Worm (Caenorhabditis elegans): ENCODE data around the gene hda-1.

DNA sequence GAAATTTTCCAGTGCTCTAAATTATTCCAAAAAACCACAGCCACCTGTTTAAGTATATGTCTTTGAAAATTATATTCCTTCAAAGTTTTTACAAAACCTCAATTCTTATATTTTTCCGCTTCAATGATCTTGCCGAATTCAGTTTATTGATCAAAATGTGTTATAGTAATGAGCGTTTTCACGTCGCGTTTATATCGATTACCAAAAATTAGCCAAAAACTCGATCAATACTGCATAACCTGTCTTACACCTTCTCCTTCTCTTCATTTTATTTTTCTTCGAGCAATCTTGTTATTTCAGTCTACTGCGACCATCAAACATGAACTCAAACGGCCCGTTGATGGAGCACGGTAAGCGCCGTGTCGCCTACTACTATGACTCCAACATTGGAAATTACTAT lies at the start of gene hda-1:
- TF ChIP-seq jun-1 (tag; optimal IDR thresholded peaks at IDR 0.05) (no peak), eor-1 (tag; optimal IDR thresholded peaks at IDR 0.05) (no peak), unc-39 (tag; optimal IDR thresholded peaks at IDR 0.05) (no peak), elt-1 (tag; optimal IDR thresholded peaks at IDR 0.05) (no peak), mdl-1 (tag; optimal IDR thresholded peaks at IDR 0.05) (no peak), ceh-16 (tag; optimal IDR thresholded peaks at IDR 0.05) (no peak), daf-12 (tag; optimal IDR thresholded peaks at IDR 0.05) (no peak), aly-2 (tag; optimal IDR thresholded peaks at IDR 0.05) (no peak), ceh-28 (tag; optimal IDR thresholded peaks at IDR 0.05) (no peak), nhr-11 (tag; optimal IDR thresholded peaks at IDR 0.05) (no peak), pha-4 (tag; optimal IDR thresholded peaks at IDR 0.05) (no peak), nhr-28 (tag; optimal IDR thresholded peaks at IDR 0.05) (no peak), fos-1 (tag; optimal IDR thresholded peaks at IDR 0.05) (no peak)

Measured in whole organism, L3 larva.